Worm (Caenorhabditis elegans): ENCODE measurements around the gene F43C11.2.

The F43C11.2 gene

ce11 chrII:2328963-2329442 is 25.6 kb upstream of the F43C11.2 start, which contains the start of the genes ZK1240.8 and ZK1240.1:
TSS of gene ZK1240.8 (minus strand) at chrII:2329063.
TSS of gene ZK1240.1 (plus strand) at chrII:2329392.
- TF ChIP-seq T26A5.8 (tag; optimal IDR thresholded peaks at IDR 0.05) = no peak
- TF ChIP-seq hmg-1.2 (GFP tag; IDR thresholded peaks at IDR 0.05) = no peak
- no peak for TF ChIP-seq ztf-18 (tag; optimal IDR thresholded peaks at IDR 0.05)
- no peak for TF ChIP-seq madf-10 (tag; optimal IDR thresholded peaks at IDR 0.05)
- no peak for TF ChIP-seq nfya-2 (GFP tag; IDR thresholded peaks at IDR 0.05)
- no peak for TF ChIP-seq F57A8.1 (GFP tag; optimal IDR thresholded peaks at IDR 0.05)
- TF ChIP-seq attf-3 (GFP tag; conservative IDR thresholded peaks at IDR 0.05) = no peak
- no peak for TF ChIP-seq B0261.1 (tag; optimal IDR thresholded peaks at IDR 0.05)
- TF ChIP-seq chd-7 (tag; optimal IDR thresholded peaks at IDR 0.05) = no peak
- no peak for TF ChIP-seq C17E4.6 (GFP tag; IDR thresholded peaks at IDR 0.05)
- no peak for TF ChIP-seq repo-1 (tag; optimal IDR thresholded peaks at IDR 0.05)
- no peak for TF ChIP-seq egl-44 (GFP tag; IDR thresholded peaks at IDR 0.05)
- TF ChIP-seq gei-17 (GFP tag; optimal IDR thresholded peaks at IDR 0.05) = no peak
- TF ChIP-seq ztf-22 (GFP tag; optimal IDR thresholded peaks at IDR 0.05) = no peak
- TF ChIP-seq zim-3 (tag; optimal IDR thresholded peaks at IDR 0.05) = no peak

DNA sequence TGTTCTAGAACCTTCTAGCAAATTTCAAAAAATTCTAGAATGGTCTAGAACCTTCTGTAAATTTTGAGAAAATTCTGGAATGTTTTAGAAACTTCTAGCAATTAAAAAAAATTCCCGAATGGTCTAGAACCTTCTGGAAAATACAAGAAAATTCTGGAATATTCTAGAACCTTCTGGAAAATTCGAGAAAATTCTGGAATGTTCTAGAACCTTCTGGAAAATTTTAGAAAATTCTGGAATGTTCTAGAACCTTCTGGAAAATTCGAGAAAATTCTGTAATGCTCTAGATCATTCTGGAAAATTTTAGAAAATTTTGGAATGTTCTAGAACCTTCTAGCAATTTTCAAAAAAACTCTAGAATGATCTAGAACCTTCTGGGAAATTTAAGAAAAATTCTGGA is 24.1 kb upstream of the F43C11.2 start:
- TF ChIP-seq ceh-100 (GFP tag; IDR thresholded peaks at IDR 0.05) (no peak), ekl-4 (GFP tag; IDR thresholded peaks at IDR 0.05) (peak; percentile 19; the same call in 1 of the 2 replicates), ceh-40 (GFP tag; IDR thresholded peaks at IDR 0.05) (0 out of 2 replicates have a peak, but pooled peaks have one; percentile 67), hmg-1.2 (GFP tag; IDR thresholded peaks at IDR 0.05) (no peak), T07F8.4 (tag; optimal IDR thresholded peaks at IDR 0.05) (no peak), ceh-79 (tag; optimal IDR thresholded peaks at IDR 0.05) (no peak), D2030.7 (GFP tag; IDR thresholded peaks at IDR 0.05) (0 out of 2 replicates have a peak, but pooled peaks have one; percentile 35), rpc-1 (optimal IDR thresholded peaks at IDR 0.05) (peak; percentile 40), rpc-1 (tag; optimal IDR thresholded peaks at IDR 0.05) (no peak), dox-1 (GFP tag; IDR thresholded peaks at IDR 0.05) (peak; percentile 80), aptf-2 (GFP tag; conservative IDR thresholded peaks at IDR 0.05) (no peak), lsl-1 (GFP tag; optimal IDR thresholded peaks at IDR 0.05) (peak; percentile 16), rec-8 (tag; optimal IDR thresholded peaks at IDR 0.05) (no peak), lir-1 (GFP tag; conservative IDR thresholded peaks at IDR 0.05) (no peak), F57C9.4 (tag; optimal IDR thresholded peaks at IDR 0.05) (no peak), hsf-1 (GFP tag; IDR thresholded peaks at IDR 0.05) (peak; percentile 97), F37B4.10 (GFP tag; IDR thresholded peaks at IDR 0.05) (no peak), gei-17 (GFP tag; optimal IDR thresholded peaks at IDR 0.05) (peak; percentile 12), madf-6 (GFP tag; IDR thresholded peaks at IDR 0.05) (peak; percentile 31; the same call in 1 of the 2 replicates), him-1 (tag; optimal IDR thresholded peaks at IDR 0.05) (no peak), lin-26 (GFP tag; IDR thresholded peaks at IDR 0.05) (no peak), fkh-3 (tag; optimal IDR thresholded peaks at IDR 0.05) (no peak)

ce11 chrII:2332220-2332619 is 22.4 kb upstream of the F43C11.2 start, which contains the start of gene F43C11.8:
TSS of gene F43C11.8 (plus strand) at chrII:2332520.
- TF ChIP-seq chd-7 (tag; optimal IDR thresholded peaks at IDR 0.05) (no peak), lin-35 (GFP tag; optimal IDR thresholded peaks at IDR 0.05) (no peak), tlf-1 (GFP tag; optimal IDR thresholded peaks at IDR 0.05) (no peak), nhr-80 (tag; optimal IDR thresholded peaks at IDR 0.05) (peak; percentile 6), ztf-22 (GFP tag; optimal IDR thresholded peaks at IDR 0.05) (no peak), rcor-1 (GFP tag; IDR thresholded peaks at IDR 0.05) (no peak), unc-130 (GFP tag; optimal IDR thresholded peaks at IDR 0.05) (no peak)

Data from whole organism, young adult.